Fruit fly (Drosophila melanogaster) whole organism, adult: Measurements from ENCODE around the gene CG11249.

Experiments used
- CG14711 ChIP-seq: fragments of 200-800 bp; sonication (Bioruptor generic); optimal IDR thresholded peaks from 2 replicates; lab custom pipeline; 2018; ENCODE audit warnings: missing biosample characterization, mild to moderate bottlenecking, missing genetic modification characterization, moderate library complexity
- CG1620 ChIP-seq: fragments of 200-800 bp; sonication (Bioruptor generic); optimal IDR thresholded peaks from 2 replicates; lab custom pipeline; 2016; ENCODE audit warnings: missing biosample characterization, missing genetic modification characterization
- CG33017 ChIP-seq: fragments of 200-800 bp; sonication (Bioruptor generic); optimal IDR thresholded peaks from 2 replicates; lab custom pipeline; 2018; ENCODE audit warnings: missing biosample characterization, mild to moderate bottlenecking, missing genetic modification characterization, moderate library complexity
- Mnt ChIP-seq: fragments of 200-800 bp; sonication (Bioruptor generic); optimal IDR thresholded peaks from 2 replicates; lab custom pipeline; 2016; ENCODE audit warnings: missing biosample characterization, mild to moderate bottlenecking, missing genetic modification characterization
- cnc ChIP-seq, 2 experiments: fragments of >200 bp; optimal IDR thresholded peaks; 2 replicates each; lab custom pipeline; 2017
- kay ChIP-seq: fragments of 200-800 bp; sonication (Bioruptor generic); peaks from one replicate; lab custom pipeline; 2016; ENCODE audit warnings: missing biosample characterization, missing genetic modification characterization, borderline replicate concordance
- ovo ChIP-seq: fragments of 200-800 bp; sonication (Bioruptor generic); optimal IDR thresholded peaks from 2 replicates; lab custom pipeline; 2016; ENCODE audit warnings: missing biosample characterization, missing genetic modification characterization
- tj ChIP-seq: fragments of 200-800 bp; sonication (Bioruptor generic); optimal IDR thresholded peaks from 3 replicates; lab custom pipeline; 2017; ENCODE audit warnings: missing biosample characterization, mild to moderate bottlenecking, missing genetic modification characterization, moderate library complexity

dm6 chr3L:21626036-21626614, 45.8 kb upstream of the CG11249 start:
- TF ChIP-seq kay = peak; percentile 76
- no peak for TF ChIP-seq CG14711
- peak; percentile 10 for TF ChIP-seq tj (GFP tag; lab: Kevin White, UChicago)
- no peak for TF ChIP-seq Mnt (GFP tag; lab: Kevin White, UChicago)
- TF ChIP-seq ovo (GFP tag; lab: Kevin White, UChicago) = no peak
- no peak for TF ChIP-seq CG33017 (tag; lab: Kevin White, UChicago)
- no peak for TF ChIP-seq cnc (optimal IDR thresholded peaks at IDR 0.05; lab: Kevin White, UChicago)
- TF ChIP-seq CG1620 (GFP tag; lab: Kevin White, UChicago) = no peak
